Fruit fly (Drosophila melanogaster) S2 (cell line): ENCODE results near the gene Hsp60C.

Experiments used
- CG8478 ChIP-seq: fragments of >200 bp; optimal IDR thresholded peaks from 2 replicates; lab custom pipeline; 2018
- CTCF ChIP-seq, 2 experiments: fragments of >200 bp; optimal IDR thresholded peaks; 2 replicates each; lab custom pipeline; 2018

Gene Hsp60C

DNA sequence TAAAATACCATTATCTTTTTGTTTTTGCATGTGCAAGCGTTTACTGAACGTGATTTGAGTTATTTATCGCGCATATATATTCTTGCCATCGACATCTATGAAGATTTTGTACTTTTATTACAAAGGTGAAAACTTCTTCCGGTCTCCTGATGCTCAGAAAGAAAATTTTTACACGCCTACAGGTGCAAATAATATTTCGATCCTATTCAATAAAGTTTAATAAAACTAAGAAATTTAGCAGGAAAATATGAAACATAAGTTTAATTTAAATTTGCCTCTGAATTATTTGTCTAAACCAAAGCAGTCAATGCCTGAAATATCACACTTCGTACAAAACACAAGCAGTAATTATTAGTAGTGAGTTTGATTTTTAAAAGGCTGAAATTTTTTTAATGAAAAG is at the start of gene Hsp60C:
Gene Hsp60C (plus strand): TSS at position 301 of the 400 bp plus-strand sequence.
- TF ChIP-seq CG8478 (lab: Kevin White, UChicago) (no peak), CTCF (optimal IDR thresholded peaks at IDR 0.05; lab: Kevin White, UChicago) (no peak)

DNA sequence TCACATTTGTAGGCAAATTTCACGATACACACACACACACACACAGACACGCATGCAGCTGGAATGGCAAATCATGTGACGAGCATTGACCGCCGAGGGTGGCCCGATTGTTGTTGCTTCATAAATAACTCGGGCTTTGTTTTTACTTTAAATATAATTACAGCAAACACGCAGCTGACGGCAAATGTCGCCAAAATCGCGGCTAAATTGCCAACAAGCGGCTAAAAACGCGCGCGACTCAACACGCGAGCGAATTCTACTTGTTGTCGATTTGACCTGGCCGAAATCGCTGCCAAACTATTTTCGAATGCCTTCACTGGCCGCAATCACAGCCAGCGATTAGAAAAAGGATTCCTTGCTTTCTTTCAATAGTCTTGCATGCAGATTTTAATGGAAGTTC is 45.4 kb upstream of the Hsp60C start:
- TF ChIP-seq CTCF (optimal IDR thresholded peaks at IDR 0.05; lab: Kevin White, UChicago), result no peak
- no peak for TF ChIP-seq CG8478 (lab: Kevin White, UChicago)

- TF ChIP-seq CG8478 (lab: Kevin White, UChicago), result no peak
- TF ChIP-seq CTCF (optimal IDR thresholded peaks at IDR 0.05; lab: Kevin White, UChicago), result no peak
Observed at dm6 chr2L:5617896-5618505, 44.6 kb upstream of the Hsp60C start, which contains the start of gene DIP-eta. DIP-eta (minus strand) TSS chr2L:5617946.

dm6 chr2L:5623727-5624407 is 38.8 kb upstream of the Hsp60C start, which contains the start of gene Cyp6a16:
Cyp6a16 (minus strand) TSS chr2L:5623762.
- TF ChIP-seq CG8478 (lab: Kevin White, UChicago) (no peak), CTCF (optimal IDR thresholded peaks at IDR 0.05; lab: Kevin White, UChicago) (peak in 1 of 2 experiments; percentile 56)

DNA sequence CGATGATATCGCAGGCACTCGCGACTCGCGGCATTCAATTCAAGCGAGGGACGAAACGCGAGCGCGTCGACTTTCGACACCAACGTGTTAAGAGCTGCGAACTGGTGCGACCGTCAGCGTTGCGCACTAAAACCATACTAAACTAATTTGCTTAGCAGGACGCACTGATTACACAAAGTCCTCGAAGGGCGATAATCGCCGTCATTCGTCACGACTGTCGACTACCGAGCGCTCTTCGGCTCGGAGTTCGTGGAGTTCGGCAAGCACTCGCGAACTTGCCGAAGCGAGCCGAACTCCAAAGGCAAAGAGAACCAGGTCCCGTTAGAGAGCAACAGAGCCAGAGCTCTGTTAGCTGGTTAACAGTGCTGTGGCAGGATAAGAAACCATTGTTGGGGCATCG is 4.2 kb upstream of the Hsp60C start, which contains the start of gene DIP-theta:
Gene DIP-theta (minus strand): TSS at position 146 of the 400 bp plus-strand sequence.
- TF ChIP-seq CG8478 (lab: Kevin White, UChicago) (no peak), CTCF (optimal IDR thresholded peaks at IDR 0.05; lab: Kevin White, UChicago) (no peak)

dm6 chr2L:5678282-5678681 is 15.6 kb downstream of the Hsp60C start, which contains the start of gene CG12511:
CG12511 (plus strand) TSS chr2L:5678582.
- TF ChIP-seq CTCF (optimal IDR thresholded peaks at IDR 0.05; lab: Kevin White, UChicago) (no peak), CG8478 (lab: Kevin White, UChicago) (no peak)

- TF ChIP-seq CG8478 (lab: Kevin White, UChicago) (no peak), CTCF (optimal IDR thresholded peaks at IDR 0.05; lab: Kevin White, UChicago) (no peak)
Observed at dm6 chr2L:5706074-5706473, 43.4 kb downstream of the Hsp60C start, which contains the start of gene CG7236. CG7236 (plus strand) TSS chr2L:5706374.

DNA sequence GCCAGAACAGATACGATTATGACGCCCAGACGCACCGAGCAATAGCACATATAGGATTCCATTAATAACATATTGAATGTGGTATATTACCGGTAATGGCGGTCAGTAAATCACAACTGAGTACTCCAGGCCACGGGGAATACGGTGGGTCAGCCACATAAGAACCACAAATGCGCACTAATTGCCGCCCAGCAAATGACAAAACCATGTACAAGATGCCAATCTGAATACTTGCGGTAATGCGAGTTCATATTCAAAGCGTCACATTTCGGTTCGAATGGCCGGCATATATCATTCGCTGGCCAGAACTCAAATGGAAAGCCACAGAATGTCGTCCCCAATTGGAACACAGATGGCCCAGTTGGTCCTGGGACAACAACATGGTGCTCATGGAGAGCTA is 53.9 kb downstream of the Hsp60C start, which contains the start of the genes CG14007 and CG34011:
Gene CG14007 (minus strand): TSS at position 101 of the 400 bp plus-strand sequence.
Gene CG34011 (plus strand): TSS at position 122 of the 400 bp plus-strand sequence.
- TF ChIP-seq CTCF (optimal IDR thresholded peaks at IDR 0.05; lab: Kevin White, UChicago) (no peak), CG8478 (lab: Kevin White, UChicago) (no peak)
